Worm (Caenorhabditis elegans) whole organism, early embryonic: ENCODE data around the gene daf-14.

Experiments
- B0310.2 ChIP-seq: sonication (generic microtip); optimal IDR thresholded peaks from 2 replicates; lab custom pipeline; 2016; ENCODE audit warnings: mild to moderate bottlenecking, missing genetic modification characterization, missing compliant biosample characterization
- F13C5.2 ChIP-seq: sonication (generic microtip); optimal IDR thresholded peaks from 2 replicates; lab custom pipeline; 2017; ENCODE audit warnings: mild to moderate bottlenecking, missing genetic modification characterization, inconsistent platforms, missing compliant biosample characterization
- aly-1 ChIP-seq: sonication (generic microtip); optimal IDR thresholded peaks from 2 replicates; lab custom pipeline; 2016; ENCODE audit warnings: missing genetic modification characterization, missing compliant biosample characterization
- ama-1 ChIP-seq: fragments of 150-350 bp; optimal IDR thresholded peaks from 2 replicates; lab custom pipeline; 2014
- ceh-13 ChIP-seq: fragments of 200-800 bp; sonication (Bioruptor generic); optimal IDR thresholded peaks from 2 replicates; lab custom pipeline; 2018; ENCODE audit warnings: mild to moderate bottlenecking, missing genetic modification characterization, missing compliant biosample characterization
- ceh-36 ChIP-seq: sonication (generic microtip); optimal IDR thresholded peaks from 2 replicates; lab custom pipeline; 2016; ENCODE audit warnings: missing genetic modification characterization, inconsistent platforms, missing compliant biosample characterization
- ets-7 ChIP-seq: sonication (generic microtip); optimal IDR thresholded peaks from 2 replicates; lab custom pipeline; 2016; ENCODE audit warnings: missing genotype, missing genetic modification characterization, missing compliant biosample characterization
- flt-1 ChIP-seq: fragments of 200-800 bp; sonication (Bioruptor generic); IDR thresholded peaks from 2 replicates; pipeline ENCODE4 v1.3.6; 2022; ENCODE audit warnings: missing genetic modification characterization, missing compliant biosample characterization
- pes-1 ChIP-seq: fragments of 200-800 bp; sonication (Bioruptor generic); IDR thresholded peaks from 2 replicates; pipeline ENCODE4 v1.3.6; 2022; ENCODE audit warnings: missing genetic modification reagents, missing genetic modification characterization, missing compliant biosample characterization
- scrt-1 ChIP-seq: fragments of 200-800 bp; sonication (Bioruptor generic); IDR thresholded peaks from 2 replicates; pipeline ENCODE4 v1.3.6; 2022; ENCODE audit warnings: missing genetic modification characterization, missing compliant biosample characterization
- sea-1 ChIP-seq: fragments of 200-800 bp; sonication (Bioruptor generic); conservative IDR thresholded peaks from 2 replicates; pipeline ENCODE4 v1.3.6; 2022; ENCODE audit warnings: missing genetic modification characterization, missing compliant biosample characterization
- tbx-11 ChIP-seq: fragments of 200-800 bp; sonication (Bioruptor generic); IDR thresholded peaks from 2 replicates; pipeline ENCODE4 v1.3.6; 2022; ENCODE audit warnings: missing genetic modification characterization, missing compliant biosample characterization
- tra-4 ChIP-seq: sonication (generic microtip); optimal IDR thresholded peaks from 2 replicates; lab custom pipeline; 2017; ENCODE audit warnings: missing genetic modification characterization, missing compliant biosample characterization

DNA sequence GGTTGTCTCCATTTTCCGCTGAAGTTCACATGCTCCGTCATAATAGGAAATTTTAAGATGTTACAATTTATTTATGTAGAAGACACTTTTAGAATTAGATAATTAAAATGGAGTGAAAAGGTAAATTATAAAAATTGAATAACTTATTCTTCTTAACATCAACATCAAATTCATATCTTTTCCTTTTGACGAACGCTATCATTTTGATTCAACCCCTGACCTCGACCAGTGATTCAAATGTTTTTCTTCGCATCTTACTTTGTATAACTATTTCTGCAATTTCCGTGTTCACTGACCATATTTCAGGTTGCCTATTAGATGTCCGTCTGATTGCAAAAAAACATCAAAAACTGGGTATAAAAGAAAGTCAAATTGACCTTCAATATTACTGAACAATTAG, 26.5 kb downstream of the daf-14 start, which contains the start of gene Y43C5A.7:
- TF ChIP-seq aly-1 (tag; lab: Kevin White, UChicago) = no peak
- no peak for TF ChIP-seq pes-1 (GFP tag; lab: Robert Waterston, UW)
- no peak for TF ChIP-seq tra-4 (tag; lab: Kevin White, UChicago)
- TF ChIP-seq ceh-13 = no peak
- no peak for TF ChIP-seq ama-1 (lab: Kevin White, UChicago)
- no peak for TF ChIP-seq sea-1 (GFP tag; lab: Robert Waterston, UW)
- no peak for TF ChIP-seq B0310.2
- no peak for TF ChIP-seq flt-1 (GFP tag; lab: Robert Waterston, UW)
- TF ChIP-seq ets-7 = no peak
- TF ChIP-seq ceh-36 = no peak
- TF ChIP-seq tbx-11 (GFP tag; lab: Robert Waterston, UW) = no peak
- TF ChIP-seq F13C5.2 = no peak
- no peak for TF ChIP-seq scrt-1 (GFP tag; lab: Robert Waterston, UW)
